Fruit fly (Drosophila melanogaster) whole organism, prepupa: ENCODE results near the gene Cep135.

Source experiments
- Blimp-1 ChIP-seq: fragments of 200-800 bp; sonication (Bioruptor generic); optimal IDR thresholded peaks from 3 replicates; lab custom pipeline; 2017; ENCODE audit warnings: missing biosample characterization, missing genetic modification characterization, mild to moderate bottlenecking, moderate library complexity, missing genetic modification reagents
- CG10631 ChIP-seq: fragments of 200-800 bp; sonication (Bioruptor generic); optimal IDR thresholded peaks from 2 replicates; lab custom pipeline; 2016; ENCODE audit warnings: missing biosample characterization, missing genetic modification characterization
- CG11294 ChIP-seq: fragments of 200-800 bp; sonication (Bioruptor generic); IDR thresholded peaks from 2 replicates; pipeline ENCODE4 v1.3.6; 2022; ENCODE audit warnings: missing biosample characterization, missing genetic modification characterization
- CG11762 ChIP-seq: fragments of 200-800 bp; sonication (Bioruptor generic); optimal IDR thresholded peaks from 3 replicates; lab custom pipeline; 2016; ENCODE audit warnings: missing biosample characterization, missing genetic modification characterization; ENCODE audit not compliant: insufficient read depth
- CG11902 ChIP-seq: fragments of 200-800 bp; sonication (Bioruptor generic); optimal IDR thresholded peaks from 3 replicates; lab custom pipeline; 2016; ENCODE audit warnings: missing biosample characterization, missing genetic modification characterization
- CG1621 ChIP-seq: fragments of 200-800 bp; sonication (Bioruptor generic); optimal IDR thresholded peaks from 3 replicates; lab custom pipeline; 2018; ENCODE audit warnings: missing biosample characterization, mild to moderate bottlenecking, missing genetic modification characterization
- CG3032 ChIP-seq: fragments of 200-800 bp; optimal IDR thresholded peaks from 2 replicates; lab custom pipeline; 2019; ENCODE audit warnings: missing biosample characterization, mild to moderate bottlenecking, missing genetic modification characterization, moderate library complexity
- CG31627 ChIP-seq: fragments of 200-800 bp; sonication (Bioruptor generic); optimal IDR thresholded peaks from 3 replicates; lab custom pipeline; 2016; ENCODE audit warnings: missing biosample characterization, missing genetic modification characterization
- CG32006 ChIP-seq: fragments of 200-800 bp; sonication (Bioruptor generic); optimal IDR thresholded peaks from 3 replicates; lab custom pipeline; 2017; ENCODE audit warnings: missing biosample characterization, mild to moderate bottlenecking, missing genetic modification characterization
- CG3919 ChIP-seq: fragments of 200-800 bp; sonication (Bioruptor generic); optimal IDR thresholded peaks from 3 replicates; lab custom pipeline; 2016; ENCODE audit warnings: missing biosample characterization, missing genetic modification characterization
- CG4318 ChIP-seq: fragments of 200-800 bp; sonication (Bioruptor generic); optimal IDR thresholded peaks from 3 replicates; lab custom pipeline; 2017; ENCODE audit warnings: missing biosample characterization, mild to moderate bottlenecking, missing genetic modification characterization
- CG6163 ChIP-seq: fragments of 200-800 bp; sonication (Bioruptor generic); IDR thresholded peaks from 3 replicates; pipeline ENCODE4 v1.3.6; 2022; ENCODE audit warnings: missing biosample characterization, missing genetic modification characterization
- CG6276 ChIP-seq: fragments of 200-800 bp; sonication (Bioruptor generic); optimal IDR thresholded peaks from 2 replicates; lab custom pipeline; 2017; ENCODE audit warnings: missing biosample characterization, mild to moderate bottlenecking, missing genetic modification characterization
- CG6808 ChIP-seq: fragments of 200-800 bp; sonication (Bioruptor generic); optimal IDR thresholded peaks from 3 replicates; lab custom pipeline; 2017; ENCODE audit warnings: missing biosample characterization, missing genetic modification characterization, mild to moderate bottlenecking, moderate library complexity, missing genetic modification reagents
- CG6854 ChIP-seq: fragments of 200-800 bp; sonication (Bioruptor generic); optimal IDR thresholded peaks from 2 replicates; lab custom pipeline; 2017; ENCODE audit warnings: missing biosample characterization, mild to moderate bottlenecking, missing genetic modification characterization
- CG7368 ChIP-seq: fragments of 200-800 bp; sonication (Bioruptor generic); optimal IDR thresholded peaks from 3 replicates; lab custom pipeline; 2016; ENCODE audit warnings: missing biosample characterization, missing genetic modification characterization
- CG8119 ChIP-seq: fragments of 200-800 bp; sonication (Bioruptor generic); IDR thresholded peaks from 3 replicates; pipeline ENCODE4 v1.3.6; 2022; ENCODE audit warnings: missing biosample characterization, missing genetic modification characterization
- CG8632 ChIP-seq: fragments of 200-800 bp; sonication (Bioruptor generic); optimal IDR thresholded peaks from 3 replicates; lab custom pipeline; 2016; ENCODE audit warnings: missing biosample characterization, missing genetic modification characterization
- CG9139 ChIP-seq: fragments of 200-800 bp; sonication (Bioruptor generic); optimal IDR thresholded peaks from 3 replicates; lab custom pipeline; 2017; ENCODE audit warnings: missing biosample characterization, mild to moderate bottlenecking, missing genetic modification characterization
- Eip75B ChIP-seq: fragments of 200-800 bp; sonication (Bioruptor generic); optimal IDR thresholded peaks from 3 replicates; lab custom pipeline; 2016; ENCODE audit warnings: missing biosample characterization, missing genetic modification characterization
- Eip78C ChIP-seq: fragments of 200-800 bp; sonication (Bioruptor generic); peaks from one replicate; lab custom pipeline; 2016; ENCODE audit warnings: missing biosample characterization, missing genetic modification characterization
- Eip93F ChIP-seq: fragments of 200-800 bp; sonication (Bioruptor generic); optimal IDR thresholded peaks from 2 replicates; lab custom pipeline; 2016; ENCODE audit warnings: missing biosample characterization, mild to moderate bottlenecking, missing genetic modification characterization
- Ets96B ChIP-seq: fragments of 200-800 bp; optimal IDR thresholded peaks from 2 replicates; lab custom pipeline; 2019; ENCODE audit warnings: missing biosample characterization, mild to moderate bottlenecking, missing genetic modification characterization, moderate library complexity
- Gug ChIP-seq: fragments of 200-800 bp; sonication (Bioruptor generic); IDR thresholded peaks from 2 replicates; pipeline ENCODE4 v1.3.6; 2022; ENCODE audit warnings: missing biosample characterization, missing genetic modification characterization
- Hr38 ChIP-seq: sonication (Bioruptor generic); optimal IDR thresholded peaks from 2 replicates; lab custom pipeline; 2016; ENCODE audit warnings: missing biosample characterization, missing genetic modification characterization
- Hr39 ChIP-seq: fragments of 200-800 bp; sonication (Bioruptor generic); optimal IDR thresholded peaks from 2 replicates; lab custom pipeline; 2016; ENCODE audit warnings: missing biosample characterization, missing genetic modification characterization
- Hr4 ChIP-seq: fragments of 200-800 bp; sonication (Bioruptor generic); optimal IDR thresholded peaks from 3 replicates; lab custom pipeline; 2016; ENCODE audit warnings: missing biosample characterization, missing genetic modification characterization
- Lpt ChIP-seq: fragments of 200-800 bp; sonication (Bioruptor generic); optimal IDR thresholded peaks from 3 replicates; lab custom pipeline; 2016; ENCODE audit warnings: missing biosample characterization, missing genetic modification characterization
- Met ChIP-seq: fragments of 200-800 bp; sonication (Bioruptor generic); optimal IDR thresholded peaks from 3 replicates; lab custom pipeline; 2016; ENCODE audit warnings: missing biosample characterization, missing genetic modification characterization
- OdsH ChIP-seq: fragments of 200-800 bp; sonication (Bioruptor generic); optimal IDR thresholded peaks from 3 replicates; lab custom pipeline; 2016; ENCODE audit warnings: missing biosample characterization, missing genetic modification characterization
- Smox ChIP-seq: fragments of 200-800 bp; sonication (Bioruptor generic); optimal IDR thresholded peaks from 3 replicates; lab custom pipeline; 2016; ENCODE audit warnings: missing biosample characterization, missing genetic modification characterization
- Sox14 ChIP-seq: fragments of 200-800 bp; sonication (Bioruptor generic); optimal IDR thresholded peaks from 3 replicates; lab custom pipeline; 2016; ENCODE audit warnings: missing biosample characterization, missing genetic modification characterization
- Sox15 ChIP-seq: fragments of 200-800 bp; sonication (Bioruptor generic); optimal IDR thresholded peaks from 3 replicates; lab custom pipeline; 2016; ENCODE audit warnings: missing biosample characterization, missing genetic modification characterization
- achi ChIP-seq: fragments of 200-800 bp; sonication (Bioruptor generic); optimal IDR thresholded peaks from 3 replicates; lab custom pipeline; 2016; ENCODE audit warnings: missing biosample characterization, missing genetic modification characterization
- acj6 ChIP-seq: fragments of 200-800 bp; sonication (Bioruptor generic); optimal IDR thresholded peaks from 3 replicates; lab custom pipeline; 2016; ENCODE audit warnings: missing biosample characterization, missing genetic modification characterization
- dsx ChIP-seq: fragments of 200-800 bp; optimal IDR thresholded peaks from 3 replicates; lab custom pipeline; 2019; ENCODE audit warnings: missing biosample characterization, mild to moderate bottlenecking, missing genetic modification characterization, moderate library complexity; ENCODE audit not compliant: poor library complexity, severe bottlenecking
- eg ChIP-seq: fragments of 200-800 bp; sonication (Bioruptor generic); IDR thresholded peaks from 3 replicates; pipeline ENCODE4 v1.3.6; 2022; ENCODE audit warnings: missing biosample characterization, missing genetic modification characterization
- esn ChIP-seq: fragments of 200-800 bp; sonication (Bioruptor generic); optimal IDR thresholded peaks from 2 replicates; lab custom pipeline; 2016; ENCODE audit warnings: missing biosample characterization, mild to moderate bottlenecking, missing genetic modification characterization, moderate library complexity
- fd85E ChIP-seq: fragments of 200-800 bp; sonication (Bioruptor generic); optimal IDR thresholded peaks from 3 replicates; lab custom pipeline; 2016; ENCODE audit warnings: missing biosample characterization, missing genetic modification characterization
- fkh ChIP-seq: fragments of 200-800 bp; sonication (Bioruptor generic); optimal IDR thresholded peaks from 3 replicates; lab custom pipeline; 2017; ENCODE audit warnings: missing biosample characterization, mild to moderate bottlenecking, missing genetic modification characterization, moderate library complexity
- net ChIP-seq: fragments of 200-800 bp; sonication (Bioruptor generic); optimal IDR thresholded peaks from 3 replicates; lab custom pipeline; 2016; ENCODE audit warnings: missing biosample characterization, missing genetic modification characterization
- spab ChIP-seq: fragments of 200-800 bp; sonication (Bioruptor generic); optimal IDR thresholded peaks from 2 replicates; lab custom pipeline; 2017; ENCODE audit warnings: missing biosample characterization, mild to moderate bottlenecking, missing genetic modification characterization, missing genetic modification reagents
- ss ChIP-seq, 2 experiments: fragments of 200-800 bp; sonication (Bioruptor generic); optimal IDR thresholded peaks; 2 replicates in 1 of 2; 3 replicates in 1 of 2; lab custom pipeline; 2017 to 2018; ENCODE audit warnings: mild to moderate bottlenecking in 2 of 2, missing biosample characterization in 2 of 2, missing genetic modification characterization in 2 of 2, moderate library complexity in 1 of 2
- svp ChIP-seq: fragments of 200-800 bp; sonication (Bioruptor generic); peaks from one replicate; lab custom pipeline; 2016; ENCODE audit warnings: missing biosample characterization, missing genetic modification characterization

The Cep135 gene

DNA sequence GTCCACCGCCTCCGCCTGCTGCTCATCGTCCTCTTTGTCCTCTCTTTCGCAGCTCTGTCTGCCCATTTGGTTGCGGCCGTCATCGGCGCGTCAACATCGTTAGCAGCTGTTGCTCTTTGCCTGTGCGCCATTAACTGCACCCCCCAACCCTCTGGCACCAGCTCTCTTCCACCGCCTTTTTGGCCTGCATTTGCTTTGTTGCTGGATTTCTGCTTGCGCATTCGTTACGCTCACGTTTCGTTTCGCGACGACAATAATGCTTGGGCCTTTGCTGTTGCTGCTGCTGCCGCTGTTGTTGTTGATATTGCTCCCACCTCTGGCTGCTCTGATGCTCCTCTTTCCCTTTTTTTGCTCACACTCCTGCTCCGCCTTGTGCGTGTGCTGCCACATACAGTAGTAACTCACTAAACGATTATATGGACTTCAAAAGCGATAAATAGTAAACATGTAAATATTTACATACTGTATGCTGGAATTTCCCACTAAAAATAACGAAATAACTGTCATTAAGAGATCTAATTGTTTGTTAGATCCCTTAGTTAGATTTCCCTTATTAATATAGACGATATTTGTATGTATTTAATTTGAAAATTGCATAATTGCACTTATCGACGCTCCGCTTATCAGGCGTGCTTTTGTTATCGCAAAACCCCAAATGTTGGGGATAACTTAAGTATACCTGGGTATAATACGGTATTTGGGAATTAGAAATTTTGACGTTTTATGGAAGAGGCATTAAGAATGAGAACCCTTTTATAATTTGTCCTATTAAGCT, 14.7 kb upstream of the Cep135 start (continued):
- TF ChIP-seq ss (GFP tag; optimal IDR thresholded peaks at IDR 0.05; lab: Kevin White, UChicago) (peak in 1 of 2 experiments; percentile 85), Eip75B (peak; percentile 21), CG11762 (GFP tag; lab: Kevin White, UChicago) (peak; percentile 2), dsx (GFP tag; lab: Kevin White, UChicago) (peak; percentile 63), CG8632 (GFP tag; lab: Kevin White, UChicago) (no peak), CG6163 (GFP tag; lab: Robert Waterston, UW) (peak; percentile 53; the same call in 2 of the 3 replicates), Sox15 (GFP tag; lab: Kevin White, UChicago) (peak; percentile 1), Lpt (GFP tag; lab: Kevin White, UChicago) (peak; percentile 41), CG3032 (tag; lab: Kevin White, UChicago) (no peak), CG11902 (GFP tag; lab: Kevin White, UChicago) (peak; percentile 3), CG3919 (peak; percentile 12), CG7368 (GFP tag; lab: Kevin White, UChicago) (no peak), Ets96B (peak; percentile 10), Blimp-1 (GFP tag; lab: Kevin White, UChicago) (peak; percentile 46), CG11294 (GFP tag; lab: Robert Waterston, UW) (no peak), CG9139 (peak; percentile 3), achi (GFP tag; lab: Kevin White, UChicago) (peak; percentile 35), Hr38 (GFP tag; lab: Kevin White, UChicago) (no peak), Hr4 (peak; percentile 34), Eip93F (no peak), OdsH (GFP tag; lab: Kevin White, UChicago) (no peak), net (GFP tag; lab: Kevin White, UChicago) (peak; percentile 16), CG10631 (GFP tag; lab: Kevin White, UChicago) (peak; percentile 13), CG6808 (peak; percentile 6), CG8119 (GFP tag; lab: Robert Waterston, UW) (no peak), CG1621 (tag; lab: Kevin White, UChicago) (no peak), fd85E (GFP tag; lab: Kevin White, UChicago) (no peak), Eip78C (GFP tag; lab: Kevin White, UChicago) (peak; percentile 67), Sox14 (GFP tag; lab: Kevin White, UChicago) (peak; percentile 68), esn (GFP tag; lab: Kevin White, UChicago) (peak; percentile 51), CG6276 (GFP tag; lab: Kevin White, UChicago) (no peak), Smox (GFP tag; lab: Kevin White, UChicago) (peak; percentile 33), acj6 (GFP tag; lab: Kevin White, UChicago) (peak; percentile 52), svp (GFP tag; lab: Kevin White, UChicago) (peak; percentile 84)

DNA sequence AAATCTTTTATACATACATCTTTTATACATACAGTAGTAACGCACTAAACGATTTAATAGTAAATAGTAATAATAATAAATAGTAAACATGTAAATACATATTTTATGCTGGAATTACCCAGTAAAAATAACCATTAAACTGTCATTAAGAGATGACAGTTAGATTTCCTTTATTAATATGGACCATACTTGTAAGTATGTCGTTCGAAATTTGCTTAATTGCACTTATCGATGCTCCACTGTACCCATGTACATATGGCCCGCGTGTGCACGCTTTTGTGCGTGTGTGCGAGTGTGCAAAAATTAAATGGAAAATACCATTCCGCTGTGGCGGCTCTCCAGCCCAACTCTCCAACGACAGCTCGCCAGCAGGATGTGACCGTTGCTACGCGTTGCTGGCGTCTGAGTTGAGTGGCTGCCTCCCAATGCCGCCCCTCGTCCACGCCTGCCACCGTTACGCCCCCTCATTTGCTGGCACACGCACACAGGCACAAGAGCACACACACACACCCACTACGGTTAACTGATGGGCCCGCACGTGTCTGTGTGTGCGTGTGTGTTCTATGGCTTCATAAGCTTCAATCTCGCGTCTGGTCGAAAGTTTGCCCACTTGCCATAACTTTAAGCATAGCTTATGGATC, 13.7 kb upstream of the Cep135 start:
- no peak for TF ChIP-seq net (GFP tag; lab: Kevin White, UChicago)
- TF ChIP-seq dsx (GFP tag; lab: Kevin White, UChicago), result peak; percentile 43
- peak; percentile 6 for TF ChIP-seq Sox15 (GFP tag; lab: Kevin White, UChicago)
- 0 out of 3 replicates have a peak, but pooled peaks have one; percentile 47 for TF ChIP-seq eg (GFP tag; lab: Robert Waterston, UW)
- TF ChIP-seq Hr4, result peak; percentile 7
- TF ChIP-seq CG31627 (GFP tag; lab: Kevin White, UChicago), result peak; percentile 18
- TF ChIP-seq Ets96B, result peak; percentile 40
- TF ChIP-seq Gug (GFP tag; lab: Robert Waterston, UW), result 0 out of 2 replicates have a peak, but pooled peaks have one; percentile 15
- peak; percentile 17 for TF ChIP-seq Hr39
- TF ChIP-seq CG32006 (GFP tag; lab: Kevin White, UChicago), result peak; percentile 39
- TF ChIP-seq svp (GFP tag; lab: Kevin White, UChicago), result peak; percentile 46
- peak; percentile 44; the same call in 2 of the 3 replicates for TF ChIP-seq CG8119 (GFP tag; lab: Robert Waterston, UW)
- peak; percentile 18 for TF ChIP-seq CG1621 (tag; lab: Kevin White, UChicago)
- TF ChIP-seq CG3032 (tag; lab: Kevin White, UChicago), result peak; percentile 57
- TF ChIP-seq CG11762 (GFP tag; lab: Kevin White, UChicago), result no peak
- peak; percentile 99 for TF ChIP-seq CG6854 (GFP tag; lab: Kevin White, UChicago)
- TF ChIP-seq CG10631 (GFP tag; lab: Kevin White, UChicago), result peak; percentile 17
- peak; percentile 38 to 56 for TF ChIP-seq ss (GFP tag; optimal IDR thresholded peaks at IDR 0.05; lab: Kevin White, UChicago)
- TF ChIP-seq CG11902 (GFP tag; lab: Kevin White, UChicago), result peak; percentile 8
- TF ChIP-seq fkh (GFP tag; lab: Kevin White, UChicago), result no peak
- no peak for TF ChIP-seq esn (GFP tag; lab: Kevin White, UChicago)
- TF ChIP-seq Met (GFP tag; lab: Kevin White, UChicago), result no peak
- peak; percentile 4 for TF ChIP-seq CG6276 (GFP tag; lab: Kevin White, UChicago)
- TF ChIP-seq acj6 (GFP tag; lab: Kevin White, UChicago), result peak; percentile 27
- TF ChIP-seq spab (GFP tag; lab: Kevin White, UChicago), result peak; percentile 28
- TF ChIP-seq Eip78C (GFP tag; lab: Kevin White, UChicago), result peak; percentile 57
- TF ChIP-seq CG4318, result peak; percentile 6
- TF ChIP-seq fd85E (GFP tag; lab: Kevin White, UChicago), result no peak
